Fruit fly (Drosophila melanogaster) S2 (cell line): Measurements from ENCODE around the gene tHMG2.

Experiments used
- CG8478 ChIP-seq: fragments of >200 bp; optimal IDR thresholded peaks from 2 replicates; lab custom pipeline; 2018
- CTCF ChIP-seq, 2 experiments: fragments of >200 bp; optimal IDR thresholded peaks; 2 replicates each; lab custom pipeline; 2018

tHMG2 gene

DNA sequence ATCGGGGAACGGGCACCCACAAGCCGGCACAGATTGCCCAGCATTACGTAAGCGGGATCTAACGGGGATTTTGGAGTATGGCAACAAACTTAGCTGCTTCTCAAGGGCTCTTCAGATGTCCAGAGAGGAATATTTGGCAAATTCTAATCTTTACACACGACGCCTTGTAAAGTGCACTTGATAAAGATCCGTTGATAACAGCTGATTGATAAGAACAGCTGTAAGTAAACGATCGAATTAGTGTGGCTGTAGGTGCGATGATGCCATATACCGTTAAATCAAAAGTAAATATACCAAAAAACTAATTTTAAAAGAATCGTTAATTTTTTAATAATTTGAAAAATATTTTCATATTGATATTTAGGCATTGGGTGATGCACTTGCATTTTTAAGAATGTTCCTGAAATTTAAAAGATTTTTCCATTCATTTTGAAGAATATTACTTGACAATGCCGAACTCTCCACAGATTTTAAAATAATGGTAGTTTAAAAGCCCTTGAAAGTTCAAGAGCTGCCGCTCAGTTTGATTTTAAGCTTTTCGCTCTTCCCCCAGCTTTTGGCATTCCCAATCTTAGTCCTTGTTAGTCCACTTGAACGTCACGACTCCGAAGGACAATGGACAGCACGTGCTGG is 24.7 kb upstream of the tHMG2 start, which contains the start of the genes CG5377 and Nrx-1:
CG5377 (minus strand) TSS at position 219 of the 633 bp plus-strand sequence.
Nrx-1 (plus strand) TSS at position 574 of the 633 bp plus-strand sequence.
- TF ChIP-seq CTCF (optimal IDR thresholded peaks at IDR 0.05; lab: Kevin White, UChicago) (no peak), CG8478 (no peak)

DNA sequence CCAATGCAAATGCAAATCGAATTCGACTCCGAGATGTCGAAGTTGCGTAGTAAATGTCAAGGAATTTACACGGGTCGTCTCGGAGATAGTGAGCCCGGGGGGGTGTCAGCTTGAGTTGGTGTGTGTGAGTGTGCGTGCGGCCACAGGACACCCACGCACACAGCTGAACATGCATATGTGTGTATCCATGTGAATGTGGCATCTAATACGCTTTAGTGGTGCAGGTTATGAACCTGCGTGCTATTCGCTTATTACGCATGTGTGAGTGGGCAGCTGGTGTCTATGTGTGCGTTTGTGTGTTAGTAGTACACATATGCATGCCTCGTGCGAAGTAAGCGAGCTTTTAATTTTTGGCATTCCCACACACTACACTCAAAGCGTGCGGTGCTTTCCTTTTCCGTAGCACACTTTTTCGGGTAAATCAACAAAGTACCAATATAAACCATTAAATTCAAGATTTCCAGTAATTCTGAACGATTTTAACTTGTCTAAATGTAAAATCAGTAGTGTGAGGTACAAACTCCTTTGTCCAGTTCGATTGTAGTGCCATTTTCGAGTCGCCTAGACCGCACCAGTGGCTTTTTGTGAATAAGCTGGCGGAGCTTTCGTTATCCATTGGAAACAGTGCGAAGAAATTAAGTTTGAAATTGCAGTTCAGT is 23.8 kb upstream of the tHMG2 start:
- TF ChIP-seq CTCF (optimal IDR thresholded peaks at IDR 0.05; lab: Kevin White, UChicago) (no peak), CG8478 (no peak)

DNA sequence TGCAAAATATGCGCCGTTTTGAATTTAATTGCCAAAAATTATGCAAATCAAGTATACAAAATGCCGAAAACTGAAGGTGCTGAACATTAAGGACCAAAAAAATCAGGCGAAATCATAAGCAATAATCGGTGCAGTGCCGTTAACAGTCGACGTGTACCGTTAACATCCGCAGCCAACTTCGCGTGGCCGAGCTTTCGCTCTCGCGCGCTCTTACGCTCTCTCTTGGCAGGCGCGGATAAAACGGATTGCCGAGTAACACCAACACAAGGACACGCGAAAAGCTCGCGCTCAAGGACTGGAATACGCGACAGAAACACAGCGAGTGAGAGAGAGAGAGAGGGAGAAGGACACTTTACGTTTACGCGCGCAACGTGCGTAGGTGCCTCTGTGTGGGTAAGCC is 22.7 kb upstream of the tHMG2 start:
- no peak for TF ChIP-seq CTCF (optimal IDR thresholded peaks at IDR 0.05; lab: Kevin White, UChicago)
- no peak for TF ChIP-seq CG8478

DNA sequence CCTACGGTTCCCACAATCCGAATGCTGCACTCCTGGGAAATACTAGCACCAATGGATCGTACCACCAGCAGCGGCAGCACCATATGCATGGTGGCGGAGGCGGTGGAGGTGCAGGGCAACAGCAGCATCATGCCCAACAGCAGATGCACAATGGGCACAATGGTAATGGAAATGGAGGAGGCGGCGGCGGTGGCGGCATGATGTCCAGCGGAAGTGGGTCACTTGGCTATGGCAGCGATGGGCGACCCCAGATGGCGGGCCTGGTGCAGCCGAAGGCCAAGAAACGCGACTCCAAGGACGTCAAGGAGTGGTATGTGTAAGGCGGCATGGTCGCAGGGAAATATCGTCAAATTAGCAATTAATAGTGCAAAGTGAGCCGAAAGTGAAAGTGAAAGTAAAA is 9.2 kb upstream of the tHMG2 start:
- TF ChIP-seq CG8478: no peak

DNA sequence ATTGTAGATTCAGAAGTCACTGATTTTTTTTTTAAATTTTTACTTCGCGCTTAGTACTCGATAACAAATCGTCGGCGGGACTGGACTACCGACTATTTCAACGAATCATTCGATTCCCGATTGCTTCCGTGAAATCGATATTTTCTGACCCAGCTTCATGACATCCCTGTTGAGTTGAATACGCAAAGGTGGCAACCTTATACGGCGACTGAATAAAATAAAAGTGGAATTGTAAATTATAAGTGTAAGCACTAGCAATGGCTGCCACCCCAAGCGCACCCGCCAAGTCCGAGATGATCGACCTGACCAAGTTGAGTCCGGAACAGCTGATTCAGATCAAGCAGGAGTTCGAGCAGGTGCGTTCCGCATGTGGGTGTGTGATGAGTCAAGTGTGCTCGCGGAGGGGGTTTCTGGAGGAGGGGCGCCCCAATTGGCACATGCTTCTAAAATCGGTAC is 5.7 kb upstream of the tHMG2 start, which contains the start of gene Pfdn5:
Pfdn5 (plus strand) TSS at position 3 of the 456 bp plus-strand sequence.
- no peak for TF ChIP-seq CG8478
- peak in 1 of 2 experiments; percentile 41 for TF ChIP-seq CTCF (optimal IDR thresholded peaks at IDR 0.05; lab: Kevin White, UChicago)

DNA sequence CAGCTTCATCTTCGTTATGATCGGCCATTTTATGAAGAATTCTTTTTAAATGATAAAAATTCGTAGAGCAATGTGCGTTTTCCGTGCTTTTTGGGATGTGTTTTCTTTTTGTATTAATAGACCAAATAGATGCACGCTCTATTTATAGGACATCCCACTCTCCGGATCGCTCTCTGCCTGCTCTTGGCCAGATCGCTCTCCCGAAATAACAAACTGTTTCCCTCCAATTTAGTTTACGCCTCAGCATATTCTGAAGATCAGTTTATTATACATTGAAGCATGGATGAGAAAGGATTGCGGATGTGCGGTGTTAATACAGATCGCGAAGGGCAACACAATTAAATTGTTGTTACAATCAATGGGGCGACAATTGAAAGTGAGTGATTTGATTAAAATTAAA is 3.9 kb upstream of the tHMG2 start, which contains the start of gene CG5376:
CG5376 (minus strand) TSS at position 101 of the 400 bp plus-strand sequence.
- no peak for TF ChIP-seq CG8478
- no peak for TF ChIP-seq CTCF (optimal IDR thresholded peaks at IDR 0.05; lab: Kevin White, UChicago)

DNA sequence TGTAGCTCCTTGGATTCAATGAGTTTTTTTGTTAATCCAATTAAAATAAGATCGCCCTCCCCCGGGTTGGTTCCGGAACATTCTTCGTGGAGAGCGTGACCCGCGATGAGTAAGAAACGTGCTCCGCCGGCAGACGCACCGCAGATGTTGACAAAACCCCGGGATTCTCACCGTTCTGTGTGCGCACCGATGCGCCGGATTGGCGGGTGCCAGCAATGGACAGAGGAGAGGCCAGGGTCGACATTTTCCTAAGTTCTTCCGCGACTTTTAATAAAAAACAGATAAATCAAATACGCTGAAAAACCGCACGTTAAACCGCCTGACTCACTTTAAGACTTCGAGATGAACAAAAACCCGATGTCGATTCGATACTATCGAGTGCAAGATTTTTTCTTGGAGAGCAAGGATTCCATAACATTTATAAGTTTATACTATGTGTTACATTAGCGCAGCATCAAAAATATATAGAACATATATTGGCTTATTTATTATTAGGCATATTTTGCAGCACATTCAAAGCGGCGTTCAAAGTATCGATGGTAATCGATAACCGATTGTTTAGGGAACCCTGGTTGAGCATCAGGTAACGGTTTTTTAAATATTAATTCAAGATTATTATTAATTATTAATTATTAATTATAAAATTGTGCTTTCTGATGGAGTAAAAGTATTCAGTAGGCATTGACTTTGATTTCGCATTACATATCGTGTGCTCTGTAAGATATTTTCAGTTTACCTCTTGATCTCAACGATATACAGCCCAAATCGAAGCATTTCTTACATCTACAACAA is 1.5 kb upstream of the tHMG2 start, which contains the start of the genes CCT1 and tHMG1:
CCT1 (minus strand) TSS at position 352 of the 792 bp plus-strand sequence.
tHMG1 (plus strand) TSS at position 742 of the 792 bp plus-strand sequence.
- no peak for TF ChIP-seq CG8478
- no peak for TF ChIP-seq CTCF (optimal IDR thresholded peaks at IDR 0.05; lab: Kevin White, UChicago)

DNA sequence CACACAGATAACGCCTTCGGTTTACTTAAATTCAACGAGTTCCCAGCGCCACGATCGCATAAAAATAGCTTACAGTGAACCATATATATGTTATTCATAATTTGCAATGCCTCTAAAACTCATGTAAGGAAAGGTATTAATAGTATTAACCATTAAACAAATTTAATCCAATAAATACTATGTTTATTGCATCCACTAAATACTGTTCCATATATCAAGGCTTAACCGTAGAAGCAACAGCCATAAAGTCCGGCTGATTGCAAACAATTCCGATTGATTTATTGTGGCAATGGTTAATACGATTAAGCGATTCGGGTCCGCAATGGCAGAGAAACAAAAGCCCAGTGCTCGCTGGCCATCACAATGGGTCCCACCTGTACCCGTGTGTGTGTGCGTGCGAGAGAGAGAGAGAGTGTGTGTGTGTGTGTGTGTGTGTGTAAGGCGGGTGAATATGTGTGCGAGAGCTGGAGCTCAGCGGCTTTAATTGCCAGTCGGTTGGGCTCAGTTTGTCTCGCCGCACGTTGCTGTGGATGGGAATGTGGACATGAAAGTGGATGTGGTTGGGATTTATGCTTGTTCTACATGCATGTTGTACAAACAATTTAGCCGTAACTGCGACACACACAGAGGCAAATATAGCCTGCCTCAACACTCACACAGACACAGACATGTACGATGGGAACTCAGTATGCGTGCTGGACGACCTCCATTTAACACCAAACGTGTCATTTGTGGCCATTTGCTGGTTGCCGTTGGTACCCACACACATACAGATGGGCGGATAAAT is 2.0 kb downstream of the tHMG2 start:
- TF ChIP-seq CG8478 (no peak), CTCF (optimal IDR thresholded peaks at IDR 0.05; lab: Kevin White, UChicago) (no peak)

DNA sequence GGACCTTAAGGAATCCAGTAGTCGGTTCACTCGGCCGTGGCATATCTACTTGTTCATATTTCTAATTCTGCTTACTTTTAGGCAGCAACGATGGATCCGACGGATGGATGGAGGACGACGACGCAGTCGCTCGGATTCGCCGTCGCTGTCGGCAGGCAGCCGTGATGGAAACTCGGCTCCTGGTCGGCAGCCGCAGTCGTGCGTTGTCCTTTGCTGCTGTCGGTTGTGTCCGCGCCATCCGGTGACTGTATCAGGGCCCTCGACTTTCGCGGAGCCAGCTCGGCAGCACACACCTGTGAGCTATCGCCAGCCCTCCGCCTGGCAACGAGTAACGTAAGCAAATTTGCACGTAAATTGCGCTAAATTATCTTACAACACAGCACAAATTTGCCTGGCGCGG is 4.3 kb downstream of the tHMG2 start, which contains the start of gene Octbeta1R:
Octbeta1R (plus strand) TSS at position 191 of the 400 bp plus-strand sequence.
- no peak for TF ChIP-seq CTCF (optimal IDR thresholded peaks at IDR 0.05; lab: Kevin White, UChicago)
- no peak for TF ChIP-seq CG8478

DNA sequence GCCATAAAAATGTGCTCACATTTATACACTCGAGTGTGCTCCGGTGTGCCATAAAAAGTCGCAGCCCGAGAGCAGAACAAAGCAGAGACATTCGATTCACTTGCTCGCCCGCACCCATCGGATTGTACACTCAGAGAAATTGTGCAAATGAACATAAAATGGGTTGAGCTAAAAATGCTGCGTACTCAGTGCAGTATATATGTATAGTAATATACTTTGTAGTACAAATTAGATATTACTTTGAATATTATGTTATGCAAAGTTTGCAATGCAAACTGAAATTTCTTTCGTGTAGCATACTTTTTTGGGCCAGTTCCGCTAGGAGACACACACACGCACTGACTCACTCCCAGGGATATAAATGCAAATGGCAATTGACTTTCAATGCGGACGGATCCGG is 10.9 kb downstream of the tHMG2 start:
- no peak for TF ChIP-seq CG8478
- no peak for TF ChIP-seq CTCF (optimal IDR thresholded peaks at IDR 0.05; lab: Kevin White, UChicago)

DNA sequence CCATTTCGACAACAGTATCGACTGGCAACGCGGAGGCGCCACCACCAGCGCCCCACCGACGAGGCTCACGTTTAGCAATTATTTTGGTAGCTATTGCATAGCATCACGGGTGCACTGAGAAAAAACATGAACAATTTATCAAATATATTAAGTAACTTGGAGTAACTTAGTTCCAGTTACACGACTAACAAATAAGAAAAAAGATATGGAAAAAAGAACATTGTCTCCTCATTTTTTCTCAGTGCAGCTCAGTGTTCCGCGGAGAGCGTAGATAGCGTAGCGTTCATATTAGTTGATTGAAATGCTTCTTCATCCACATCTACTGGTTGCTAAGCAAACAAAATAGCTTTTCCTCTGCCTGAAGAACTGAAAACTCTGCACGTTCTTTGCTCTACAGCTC is 22.6 kb downstream of the tHMG2 start:
- TF ChIP-seq CG8478: no peak
- no peak for TF ChIP-seq CTCF (optimal IDR thresholded peaks at IDR 0.05; lab: Kevin White, UChicago)

DNA sequence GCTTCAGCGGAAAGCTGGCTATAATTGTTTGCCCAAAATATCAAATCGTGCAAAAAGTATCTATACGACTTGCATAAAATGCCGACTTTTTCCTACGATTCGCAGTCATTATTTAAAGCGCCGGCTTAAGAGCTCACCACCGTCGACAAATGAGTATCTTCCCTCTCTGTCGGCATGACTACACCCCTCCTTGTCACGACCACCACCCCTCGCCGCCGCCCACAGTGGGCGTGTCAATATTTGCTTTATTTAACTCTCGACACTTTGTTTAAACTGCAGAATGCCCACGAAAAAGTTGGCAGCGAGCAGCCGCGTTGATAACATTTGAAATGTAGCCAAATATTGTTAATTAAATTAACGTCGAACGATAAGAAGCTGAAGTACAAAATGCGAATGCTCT is 25.5 kb downstream of the tHMG2 start:
- TF ChIP-seq CG8478: no peak
- TF ChIP-seq CTCF (optimal IDR thresholded peaks at IDR 0.05; lab: Kevin White, UChicago): no peak

DNA sequence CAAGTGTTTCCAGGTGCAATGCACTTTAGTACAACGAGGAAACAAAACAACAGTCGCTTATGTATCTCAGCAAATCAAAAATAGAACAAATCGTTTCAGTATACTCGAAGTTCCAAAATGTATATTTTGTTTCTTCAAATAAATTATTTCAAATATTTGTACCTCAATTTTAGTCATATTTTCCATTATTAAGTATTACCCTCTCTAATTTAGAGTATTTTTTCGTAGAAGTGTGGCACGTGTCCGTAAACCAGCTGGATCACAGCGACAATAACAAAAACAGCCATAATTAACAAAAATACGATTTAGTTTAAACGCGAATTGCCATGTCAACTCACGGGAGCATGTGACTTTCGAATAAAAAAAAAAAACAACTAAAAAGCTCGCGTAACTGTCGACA is 26.0 kb downstream of the tHMG2 start:
- no peak for TF ChIP-seq CG8478
- no peak for TF ChIP-seq CTCF (optimal IDR thresholded peaks at IDR 0.05; lab: Kevin White, UChicago)

DNA sequence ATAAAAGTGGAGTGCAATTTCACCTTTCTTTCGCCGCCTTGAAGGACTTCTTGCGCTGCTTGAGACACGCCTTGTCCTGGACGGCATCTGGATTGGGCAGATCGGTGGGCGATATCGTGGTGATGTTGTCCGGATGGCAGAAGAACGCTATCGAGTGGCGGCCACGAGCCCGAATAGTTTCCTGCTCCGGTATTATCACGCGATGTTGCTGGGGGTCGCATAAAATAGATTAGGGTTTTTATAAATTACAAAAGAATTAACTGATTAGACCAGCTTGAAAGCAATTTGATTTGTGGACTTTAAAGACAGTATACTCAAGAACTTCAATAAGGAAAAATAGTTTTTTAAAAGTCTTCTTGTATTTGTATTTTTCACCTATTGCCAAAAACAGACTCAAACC is 27.7 kb downstream of the tHMG2 start:
- TF ChIP-seq CG8478 (no peak), CTCF (optimal IDR thresholded peaks at IDR 0.05; lab: Kevin White, UChicago) (no peak)

DNA sequence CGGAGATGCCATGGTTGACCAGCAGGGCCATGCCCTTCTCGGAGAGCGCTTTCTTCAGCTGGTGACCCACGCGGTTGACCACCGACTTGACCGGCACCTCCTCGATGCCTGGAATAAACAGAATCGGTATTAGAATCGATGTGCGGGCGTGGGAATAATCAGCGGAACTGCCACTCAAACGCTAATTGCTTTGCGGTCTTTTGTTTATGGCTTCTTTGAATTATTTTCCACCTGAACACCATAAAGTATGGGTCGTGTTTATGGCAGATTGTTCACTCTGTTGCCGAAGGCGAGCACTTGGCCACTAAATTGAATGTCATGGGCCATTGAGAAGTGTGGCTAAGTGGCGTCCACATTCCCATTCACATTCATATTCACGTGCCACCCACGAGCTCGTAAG is 29.3 kb downstream of the tHMG2 start:
- TF ChIP-seq CTCF (optimal IDR thresholded peaks at IDR 0.05; lab: Kevin White, UChicago) (no peak), CG8478 (no peak)
